Fruit fly (Drosophila melanogaster): ENCODE results near the gene RpL9.
A peak's percentile ranks its signal among the peaks of the same experiment; 100 is the strongest.

RpL9 gene

DNA sequence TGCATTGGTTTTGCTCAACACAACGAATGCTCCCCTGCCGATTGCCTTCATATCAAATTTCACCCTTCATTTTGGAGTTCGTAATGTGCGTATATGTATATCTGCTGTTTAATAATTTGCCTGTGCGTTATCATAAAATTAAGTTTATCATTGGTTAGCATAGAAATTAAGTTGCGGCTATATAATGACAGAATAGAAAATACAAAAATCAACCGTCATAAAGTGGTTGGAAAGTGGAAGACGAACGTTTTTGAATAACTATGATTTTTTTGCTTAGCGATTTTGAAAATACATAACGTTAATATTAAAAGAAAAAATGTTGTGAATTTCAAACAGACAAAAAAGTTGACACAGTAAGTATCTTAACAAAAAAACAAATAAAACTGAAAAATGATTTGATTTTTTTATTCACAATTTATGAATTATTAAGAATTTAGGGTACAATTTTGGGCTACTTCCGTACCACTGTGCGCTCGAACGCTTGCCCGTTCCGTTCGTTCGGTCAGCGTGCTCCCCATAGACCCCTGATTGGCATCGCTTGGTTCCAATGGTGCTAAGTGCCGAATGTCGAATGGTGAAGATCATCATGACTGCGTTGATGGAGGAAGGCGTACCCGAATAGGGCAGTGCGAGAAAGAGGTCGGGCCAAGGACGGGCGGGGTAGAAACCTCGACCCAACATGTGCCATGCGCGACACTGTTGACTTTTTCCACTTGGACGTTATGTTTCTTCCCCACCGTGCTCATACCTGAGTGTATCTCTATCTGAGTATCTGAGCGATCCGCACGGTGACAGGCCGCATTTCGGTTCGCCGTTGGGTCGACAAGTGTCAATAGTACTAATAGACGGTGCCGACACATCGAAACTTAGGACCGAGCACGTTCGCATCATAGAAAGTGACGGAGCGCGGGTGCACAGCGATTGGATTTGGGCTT is 33.9 kb upstream of the RpL9 start (continued):
- TF ChIP-seq Hr4 (GFP tag; optimal IDR thresholded peaks at IDR 0.05) (peak; percentile 26), Met (GFP tag; optimal IDR thresholded peaks at IDR 0.05) (peak; percentile 28), CG32006 (GFP tag; optimal IDR thresholded peaks at IDR 0.05) (peak; percentile 33), topi (GFP tag; optimal IDR thresholded peaks at IDR 0.05) (peak; percentile 0), CG8632 (GFP tag; optimal IDR thresholded peaks at IDR 0.05) (peak; percentile 15), CG11294 (GFP tag; IDR thresholded peaks at IDR 0.05) (no peak), Sox14 (GFP tag; optimal IDR thresholded peaks at IDR 0.05) (peak; percentile 18), CG8119 (GFP tag; IDR thresholded peaks at IDR 0.05) (no peak), Ets21C (GFP tag; optimal IDR thresholded peaks at IDR 0.05) (peak; percentile 4), spab (GFP tag; optimal IDR thresholded peaks at IDR 0.05) (no peak), dsx (GFP tag; optimal IDR thresholded peaks at IDR 0.05; ENCODE audit: poor library complexity, severe bottlenecking) (no peak), achi (GFP tag; optimal IDR thresholded peaks at IDR 0.05) (peak; percentile 33), lz (GFP tag; optimal IDR thresholded peaks at IDR 0.05) (no peak), acj6 (GFP tag; optimal IDR thresholded peaks at IDR 0.05) (peak; percentile 10), fd59A (GFP tag; optimal IDR thresholded peaks at IDR 0.05) (no peak)

DNA sequence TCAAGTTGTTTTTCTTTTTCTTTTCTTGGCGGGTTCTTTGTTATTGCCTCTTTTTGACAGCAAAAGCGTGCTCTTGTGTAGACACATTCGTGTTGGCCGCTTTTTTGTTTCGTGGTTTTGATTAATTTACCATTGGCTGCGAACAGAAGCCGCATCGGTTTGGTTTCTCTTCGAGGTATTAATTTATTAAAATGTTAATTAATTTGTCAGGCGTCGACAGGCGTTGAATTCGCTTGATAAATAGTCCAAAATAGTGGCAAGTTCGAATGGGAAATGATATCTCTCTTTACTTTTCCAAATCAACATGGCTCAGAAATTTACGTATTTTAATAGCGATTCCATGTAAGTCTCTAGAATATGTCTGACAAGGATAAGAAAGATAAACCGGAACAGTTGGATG is 30.5 kb upstream of the RpL9 start, which contains the start of gene CG18666:
CG18666 (plus strand) TSS at position 301 of the 400 bp plus-strand sequence.
- TF ChIP-seq CG34406 (GFP tag; optimal IDR thresholded peaks at IDR 0.05), result no peak
- TF ChIP-seq spab (GFP tag; optimal IDR thresholded peaks at IDR 0.05), result no peak
- no peak for TF ChIP-seq dsx (GFP tag; optimal IDR thresholded peaks at IDR 0.05; ENCODE audit: poor library complexity, severe bottlenecking)
- TF ChIP-seq lz (GFP tag; optimal IDR thresholded peaks at IDR 0.05), result no peak
- TF ChIP-seq Lpt (GFP tag; optimal IDR thresholded peaks at IDR 0.05), result no peak
- TF ChIP-seq fd85E (GFP tag; optimal IDR thresholded peaks at IDR 0.05), result no peak
- TF ChIP-seq CG8632 (GFP tag; optimal IDR thresholded peaks at IDR 0.05), result no peak
- TF ChIP-seq esn (GFP tag; optimal IDR thresholded peaks at IDR 0.05), result no peak

DNA sequence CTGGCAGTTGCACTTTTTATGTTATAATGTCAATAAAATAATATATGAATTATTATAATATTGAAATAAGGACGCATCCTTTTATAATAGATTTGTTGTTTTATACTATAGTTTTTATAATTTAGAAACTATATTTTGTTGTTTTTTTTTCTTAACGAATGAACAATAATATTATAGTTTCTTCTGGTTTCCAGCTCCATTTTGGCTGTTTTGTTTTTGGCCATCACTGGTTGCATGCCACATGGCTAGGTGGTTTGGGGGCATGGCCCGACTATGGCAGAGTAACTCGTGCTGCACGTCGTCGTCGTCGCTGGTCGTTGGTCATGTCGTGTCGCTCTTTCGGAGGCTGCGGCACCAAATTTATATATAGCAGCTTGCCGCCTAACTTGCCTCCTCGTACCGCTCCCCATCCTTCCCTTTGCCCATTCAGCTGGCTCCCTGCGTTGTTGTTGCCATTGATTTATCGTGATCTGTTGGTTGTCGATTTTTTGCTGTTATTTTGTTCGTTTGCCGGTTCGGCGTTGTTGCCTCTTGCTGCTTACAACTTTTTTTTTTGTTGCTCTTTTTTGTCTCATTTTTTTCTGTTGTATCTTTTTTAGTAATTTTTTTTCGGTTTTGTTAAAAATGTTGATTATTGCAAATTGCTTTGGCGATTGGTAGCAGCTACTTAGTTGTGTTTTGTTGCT is 28.4 kb upstream of the RpL9 start:
- TF ChIP-seq dsx (GFP tag; optimal IDR thresholded peaks at IDR 0.05; ENCODE audit: poor library complexity, severe bottlenecking) (peak; percentile 51), Hr39 (GFP tag; optimal IDR thresholded peaks at IDR 0.05) (no peak), CG6808 (GFP tag; optimal IDR thresholded peaks at IDR 0.05) (peak; percentile 38), ss (GFP tag; optimal IDR thresholded peaks at IDR 0.05) (peak; percentile 32 to 75), Blimp-1 (GFP tag; optimal IDR thresholded peaks at IDR 0.05) (no peak), Eip78C (GFP tag) (peak; percentile 69), CG6276 (GFP tag; optimal IDR thresholded peaks at IDR 0.05) (peak; percentile 87), CG15336 (GFP tag; IDR thresholded peaks at IDR 0.05) (peak; percentile 73), achi (GFP tag; optimal IDR thresholded peaks at IDR 0.05) (peak; percentile 13), OdsH (GFP tag; optimal IDR thresholded peaks at IDR 0.05) (peak; percentile 32), CG8119 (GFP tag; IDR thresholded peaks at IDR 0.05) (peak; percentile 70), CG3919 (GFP tag; optimal IDR thresholded peaks at IDR 0.05) (no peak), CG9139 (GFP tag; optimal IDR thresholded peaks at IDR 0.05) (peak; percentile 24), CG10631 (GFP tag; optimal IDR thresholded peaks at IDR 0.05) (peak; percentile 43), Lpt (GFP tag; optimal IDR thresholded peaks at IDR 0.05) (peak; percentile 30), Sox15 (GFP tag; optimal IDR thresholded peaks at IDR 0.05) (no peak), CG16779 (tag; optimal IDR thresholded peaks at IDR 0.05) (peak; percentile 35), dac (GFP tag; optimal IDR thresholded peaks at IDR 0.05) (peak; percentile 5), CG32006 (GFP tag; optimal IDR thresholded peaks at IDR 0.05) (peak; percentile 60), eg (GFP tag; IDR thresholded peaks at IDR 0.05) (peak; percentile 79), CG10669 (GFP tag; optimal IDR thresholded peaks at IDR 0.05) (no peak), CG11902 (GFP tag; optimal IDR thresholded peaks at IDR 0.05) (no peak), Hr4 (GFP tag; optimal IDR thresholded peaks at IDR 0.05) (peak; percentile 7), Gug (GFP tag; IDR thresholded peaks at IDR 0.05) (peak; percentile 39; the same call in 1 of the 2 replicates), acj6 (GFP tag; optimal IDR thresholded peaks at IDR 0.05) (no peak), salr (GFP tag; optimal IDR thresholded peaks at IDR 0.05) (peak in 1 of 2 experiments; percentile 41)
